Worm (Caenorhabditis elegans): ENCODE data around the gene rgs-11.

DNA sequence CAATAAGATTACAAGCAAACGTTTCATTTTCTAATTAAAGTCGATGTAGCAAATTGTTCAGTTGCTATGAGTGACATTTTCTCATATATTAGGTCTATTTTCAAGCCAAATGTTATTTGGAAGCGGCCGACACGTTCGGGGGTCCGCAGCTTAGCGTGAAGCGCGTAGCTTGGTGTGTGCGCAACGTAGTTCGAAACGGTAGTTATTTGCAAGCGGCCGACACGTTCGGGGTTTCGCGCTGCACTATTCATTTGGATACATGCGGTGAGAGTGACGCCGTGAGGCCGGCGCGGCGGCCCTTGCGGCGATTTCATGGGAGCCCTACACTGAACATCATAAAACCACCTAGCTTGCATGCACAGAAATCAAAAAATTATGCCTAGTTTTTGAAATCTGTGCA, 23.8 kb downstream of the rgs-11 start:
- no peak for TF ChIP-seq zag-1 (tag; optimal IDR thresholded peaks at IDR 0.05)
- no peak for TF ChIP-seq nhr-76 (tag; optimal IDR thresholded peaks at IDR 0.05)
- no peak for TF ChIP-seq ceh-88 (GFP tag; IDR thresholded peaks at IDR 0.05)
- TF ChIP-seq ceh-8 (GFP tag; optimal IDR thresholded peaks at IDR 0.05): no peak
- TF ChIP-seq nhr-11 (tag; optimal IDR thresholded peaks at IDR 0.05): no peak
- no peak for TF ChIP-seq tlp-1 (tag; optimal IDR thresholded peaks at IDR 0.05)
- no peak for TF ChIP-seq nhr-84 (tag; optimal IDR thresholded peaks at IDR 0.05)
- no peak for TF ChIP-seq ces-1 (GFP tag; optimal IDR thresholded peaks at IDR 0.05)
- TF ChIP-seq fkh-10 (GFP tag; optimal IDR thresholded peaks at IDR 0.05): no peak

Measured in whole organism, L1 larva.